Worm (Caenorhabditis elegans) whole organism, mixed stage, embryonic: ENCODE results near the gene M163.1.

ENCODE experiments used
- M03D4.4 ChIP-seq: sonication (generic microtip); optimal IDR thresholded peaks from 2 replicates; lab custom pipeline; 2017; ENCODE audit warnings: mild to moderate bottlenecking, missing genetic modification characterization, missing compliant biosample characterization
- bed-3 ChIP-seq: fragments of 200-800 bp; sonication (Bioruptor generic); optimal IDR thresholded peaks from 3 replicates; lab custom pipeline; 2018; ENCODE audit warnings: mild to moderate bottlenecking, missing genetic modification characterization, moderate library complexity, missing compliant biosample characterization
- blmp-1 ChIP-seq: fragments of 150-350 bp; optimal IDR thresholded peaks from 2 replicates; lab custom pipeline; 2014; ENCODE audit warnings: missing biosample characterization, missing genetic modification characterization
- ceh-39 ChIP-seq: fragments of 150-350 bp; optimal IDR thresholded peaks from 2 replicates; lab custom pipeline; 2014; ENCODE audit warnings: missing biosample characterization, missing genetic modification characterization
- ceh-43 ChIP-seq: fragments of 200-800 bp; sonication (Bioruptor generic); optimal IDR thresholded peaks from 2 replicates; lab custom pipeline; 2018; ENCODE audit warnings: mild to moderate bottlenecking, missing genetic modification characterization, moderate library complexity, missing compliant biosample characterization
- ceh-83 ChIP-seq: fragments of 200-800 bp; sonication (Bioruptor generic); optimal IDR thresholded peaks from 2 replicates; lab custom pipeline; 2018; ENCODE audit warnings: mild to moderate bottlenecking, missing genetic modification characterization, missing compliant biosample characterization
- ces-1 ChIP-seq: fragments of 150-350 bp; optimal IDR thresholded peaks from 2 replicates; lab custom pipeline; 2014; ENCODE audit warnings: missing biosample characterization, missing genetic modification reagents, missing genetic modification characterization
- cnd-1 ChIP-seq: fragments of 200-800 bp; sonication (Bioruptor generic); optimal IDR thresholded peaks from 2 replicates; lab custom pipeline; 2018; ENCODE audit warnings: mild to moderate bottlenecking, missing genetic modification characterization, missing compliant biosample characterization
- drap-1 ChIP-seq: fragments of 200-800 bp; sonication (Bioruptor generic); optimal IDR thresholded peaks from 3 replicates; lab custom pipeline; 2018; ENCODE audit warnings: mild to moderate bottlenecking, missing genetic modification characterization, missing compliant biosample characterization
- elt-1 ChIP-seq: sonication (generic microtip); optimal IDR thresholded peaks from 2 replicates; lab custom pipeline; 2017; ENCODE audit warnings: missing genetic modification characterization, mild to moderate bottlenecking, missing compliant biosample characterization, antibody characterized with exemption, moderate library complexity, borderline replicate concordance; ENCODE audit not compliant: insufficient read depth
- elt-3 ChIP-seq: fragments of 150-350 bp; optimal IDR thresholded peaks from 2 replicates; lab custom pipeline; 2014; ENCODE audit warnings: missing biosample characterization, missing genetic modification characterization
- ham-2 ChIP-seq: fragments of 200-800 bp; sonication (Bioruptor generic); optimal IDR thresholded peaks from 2 replicates; lab custom pipeline; 2018; ENCODE audit warnings: mild to moderate bottlenecking, missing genetic modification characterization, missing compliant biosample characterization
- hlh-1 ChIP-seq: fragments of 150-350 bp; optimal IDR thresholded peaks from 2 replicates; lab custom pipeline; 2014; ENCODE audit warnings: missing biosample characterization, missing genetic modification reagents, missing genetic modification characterization
- lin-32 ChIP-seq: fragments of 200-800 bp; sonication (Bioruptor generic); optimal IDR thresholded peaks from 2 replicates; lab custom pipeline; 2018; ENCODE audit warnings: mild to moderate bottlenecking, missing genetic modification characterization, missing compliant biosample characterization
- lsy-2 ChIP-seq: fragments of 150-350 bp; optimal IDR thresholded peaks from 2 replicates; lab custom pipeline; 2014; ENCODE audit warnings: missing biosample characterization, missing genetic modification characterization
- mab-5 ChIP-seq: fragments of 150-350 bp; optimal IDR thresholded peaks from 2 replicates; lab custom pipeline; 2014; ENCODE audit warnings: missing biosample characterization, missing genetic modification characterization
- mep-1 ChIP-seq: fragments of 150-350 bp; optimal IDR thresholded peaks from 2 replicates; lab custom pipeline; 2017; ENCODE audit warnings: missing biosample characterization, missing genetic modification reagents, missing genetic modification characterization, inconsistent platforms
- mls-2 ChIP-seq: sonication (generic microtip); optimal IDR thresholded peaks from 2 replicates; lab custom pipeline; 2016; ENCODE audit warnings: mild to moderate bottlenecking, missing genetic modification characterization, moderate library complexity, missing compliant biosample characterization
- nhr-12 ChIP-seq: fragments of 150-350 bp; optimal IDR thresholded peaks from 2 replicates; lab custom pipeline; 2014; ENCODE audit warnings: missing biosample characterization, missing genetic modification characterization
- nhr-2 ChIP-seq: fragments of 150-350 bp; optimal IDR thresholded peaks from 2 replicates; lab custom pipeline; 2014; ENCODE audit warnings: missing biosample characterization, missing genetic modification characterization
- nhr-237 ChIP-seq: fragments of 150-350 bp; optimal IDR thresholded peaks from 2 replicates; lab custom pipeline; 2014; ENCODE audit warnings: missing biosample characterization, missing genetic modification characterization
- nhr-28 ChIP-seq: fragments of 150-350 bp; optimal IDR thresholded peaks from 2 replicates; lab custom pipeline; 2014; ENCODE audit warnings: missing biosample characterization, missing genetic modification characterization
- nhr-76 ChIP-seq: sonication (generic microtip); optimal IDR thresholded peaks from 2 replicates; lab custom pipeline; 2017; ENCODE audit warnings: missing biosample characterization, missing genetic modification characterization
- pha-4 ChIP-seq: fragments of 150-350 bp; optimal IDR thresholded peaks from 2 replicates; lab custom pipeline; 2018; ENCODE audit warnings: missing biosample characterization, missing genetic modification reagents, missing genetic modification characterization
- sem-2 ChIP-seq: fragments of 200-800 bp; sonication (Bioruptor generic); optimal IDR thresholded peaks from 2 replicates; lab custom pipeline; 2018; ENCODE audit warnings: mild to moderate bottlenecking, missing genetic modification characterization, missing compliant biosample characterization
- snpc-4 ChIP-seq: fragments of 150-350 bp; optimal IDR thresholded peaks from 2 replicates; lab custom pipeline; 2014; ENCODE audit warnings: missing biosample characterization, missing genetic modification characterization
- sptf-1 ChIP-seq: sonication (generic microtip); optimal IDR thresholded peaks from 2 replicates; lab custom pipeline; 2017; ENCODE audit warnings: mild to moderate bottlenecking, missing genetic modification characterization, moderate library complexity, missing compliant biosample characterization
- tbx-8 ChIP-seq: fragments of 200-800 bp; sonication (Bioruptor generic); optimal IDR thresholded peaks from 2 replicates; lab custom pipeline; 2018; ENCODE audit warnings: mild to moderate bottlenecking, missing genetic modification characterization, moderate library complexity, missing compliant biosample characterization
- unc-120 ChIP-seq: sonication (generic microtip); optimal IDR thresholded peaks from 2 replicates; lab custom pipeline; 2017; ENCODE audit warnings: missing genetic modification characterization, missing compliant biosample characterization; ENCODE audit not compliant: poor library complexity, severe bottlenecking
- zip-8 ChIP-seq: fragments of 150-350 bp; optimal IDR thresholded peaks from 2 replicates; lab custom pipeline; 2014; ENCODE audit warnings: missing biosample characterization, missing genetic modification characterization
- ztf-11 ChIP-seq: fragments of 150-350 bp; optimal IDR thresholded peaks from 2 replicates; lab custom pipeline; 2014; ENCODE audit warnings: missing biosample characterization, missing genetic modification characterization

Gene M163.1

DNA sequence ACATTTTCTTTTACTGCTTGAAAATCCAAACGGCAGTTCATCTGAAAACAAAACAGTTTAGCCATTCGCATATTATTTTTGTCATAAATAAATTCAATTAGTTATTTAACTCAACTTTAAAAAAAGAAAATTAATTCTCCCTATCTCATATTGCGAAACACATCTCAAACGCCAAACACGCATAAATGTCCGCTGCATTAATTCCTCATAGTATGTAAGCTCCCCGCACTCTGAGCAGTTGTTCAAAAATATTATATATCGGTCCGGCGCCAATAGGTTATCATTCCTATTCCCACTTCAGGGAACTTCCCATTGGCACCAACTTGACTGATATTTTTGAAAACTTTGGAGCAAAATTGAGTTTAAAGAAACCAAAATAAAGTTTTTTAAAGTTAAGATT is 25.4 kb downstream of the M163.1 start:
- TF ChIP-seq ztf-11 (tag; lab: Kevin White, UChicago) (no peak), ceh-43 (GFP tag; lab: Kevin White, UChicago) (no peak), ceh-39 (tag; lab: Kevin White, UChicago) (no peak), M03D4.4 (tag; lab: Kevin White, UChicago) (no peak), mep-1 (no peak), drap-1 (GFP tag; lab: Kevin White, UChicago) (no peak), nhr-237 (no peak), sptf-1 (no peak), unc-120 (tag; lab: Kevin White, UChicago) (no peak), lin-32 (GFP tag; lab: Kevin White, UChicago) (no peak), hlh-1 (no peak), sem-2 (GFP tag; lab: Kevin White, UChicago) (no peak), elt-3 (no peak), tbx-8 (no peak), zip-8 (tag; lab: Kevin White, UChicago) (no peak), ceh-83 (GFP tag; lab: Kevin White, UChicago) (no peak), blmp-1 (no peak), nhr-76 (tag; lab: Kevin White, UChicago) (no peak), nhr-12 (tag; lab: Kevin White, UChicago) (no peak), ces-1 (GFP tag; lab: Kevin White, UChicago) (no peak)

DNA sequence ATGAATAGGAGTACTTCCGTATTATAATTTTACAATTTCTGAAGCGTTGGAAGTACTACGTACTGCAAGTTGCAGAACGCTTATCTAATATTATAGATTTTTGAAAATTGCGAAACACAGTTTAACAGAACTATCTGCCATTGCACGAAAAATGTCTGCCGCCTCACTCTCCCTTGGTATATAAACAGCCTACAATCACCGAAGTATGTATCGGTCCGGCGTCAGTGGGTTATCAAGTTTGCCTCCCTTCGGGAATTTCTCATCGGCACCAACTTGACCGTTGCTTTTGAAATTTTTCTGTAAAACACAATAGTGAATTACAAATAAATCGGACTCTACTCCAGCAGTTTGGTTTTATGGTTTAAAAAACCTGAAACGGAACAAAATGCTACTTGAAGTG is 26.3 kb downstream of the M163.1 start:
- TF ChIP-seq sem-2 (GFP tag; lab: Kevin White, UChicago) = no peak
- TF ChIP-seq blmp-1 = no peak
- no peak for TF ChIP-seq elt-3
- TF ChIP-seq ceh-83 (GFP tag; lab: Kevin White, UChicago) = no peak
- TF ChIP-seq hlh-1 = no peak
- TF ChIP-seq lsy-2 = no peak
- no peak for TF ChIP-seq tbx-8
- TF ChIP-seq cnd-1 (tag; lab: Kevin White, UChicago) = no peak
- no peak for TF ChIP-seq mep-1
- no peak for TF ChIP-seq pha-4 (tag; lab: Kevin White, UChicago)
- TF ChIP-seq mls-2 (tag; lab: Kevin White, UChicago) = no peak
- no peak for TF ChIP-seq ham-2 (GFP tag; lab: Kevin White, UChicago)
- no peak for TF ChIP-seq elt-1 (tag; lab: Kevin White, UChicago)
- no peak for TF ChIP-seq bed-3 (GFP tag; lab: Kevin White, UChicago)
- TF ChIP-seq snpc-4 (tag; lab: Kevin White, UChicago) = no peak

- TF ChIP-seq zip-8 (tag; lab: Kevin White, UChicago) (peak; percentile 51), lin-32 (GFP tag; lab: Kevin White, UChicago) (no peak), ham-2 (GFP tag; lab: Kevin White, UChicago) (no peak), blmp-1 (no peak), sem-2 (GFP tag; lab: Kevin White, UChicago) (no peak)
Measured at ce11 chrX:14476625-14477257, 26.9 kb downstream of the M163.1 start.

- TF ChIP-seq blmp-1 (no peak), sptf-1 (no peak), nhr-28 (tag; lab: Kevin White, UChicago) (no peak)
Measured at ce11 chrX:14473740-14474139, 29.9 kb downstream of the M163.1 start, which contains the start of gene M163.5. Gene M163.5 (plus strand): TSS chrX:14474040.

ce11 chrX:14470687-14471086 is 32.9 kb downstream of the M163.1 start, which contains the start of gene M163.10:
Gene M163.10 (plus strand): TSS chrX:14470987.
- TF ChIP-seq ceh-39 (tag; lab: Kevin White, UChicago) (no peak), nhr-2 (tag; lab: Kevin White, UChicago) (no peak), lsy-2 (no peak), mep-1 (no peak), drap-1 (GFP tag; lab: Kevin White, UChicago) (no peak), bed-3 (GFP tag; lab: Kevin White, UChicago) (no peak), mab-5 (tag; lab: Kevin White, UChicago) (no peak), snpc-4 (tag; lab: Kevin White, UChicago) (no peak), elt-1 (tag; lab: Kevin White, UChicago) (no peak), nhr-76 (tag; lab: Kevin White, UChicago) (no peak), ham-2 (GFP tag; lab: Kevin White, UChicago) (no peak), sptf-1 (no peak), ztf-11 (tag; lab: Kevin White, UChicago) (no peak)
